Fruit fly (Drosophila melanogaster): ENCODE measurements around the gene CG8475.

DNA sequence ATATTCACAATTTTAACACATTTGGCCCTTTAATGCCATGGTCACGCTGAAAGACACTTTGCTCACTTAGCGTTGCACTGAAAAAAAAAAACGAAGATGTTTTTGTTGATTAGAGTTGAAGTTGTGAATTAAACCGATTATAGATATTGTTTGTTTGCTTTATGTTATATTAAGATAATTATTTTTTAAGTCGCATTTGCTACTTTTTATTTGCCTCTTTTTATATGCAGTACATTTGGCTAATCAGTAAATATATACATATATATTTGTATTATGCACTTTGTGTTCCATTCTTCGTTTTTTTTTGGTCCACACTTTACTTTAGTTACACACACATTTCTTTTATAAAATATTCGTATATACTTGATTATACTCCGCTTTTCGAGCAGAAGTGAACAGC lies 33.5 kb upstream of the CG8475 start:
- TF ChIP-seq insv (optimal IDR thresholded peaks at IDR 0.05) (no peak), psq (optimal IDR thresholded peaks at IDR 0.05) (no peak), h (optimal IDR thresholded peaks at IDR 0.05) (no peak)
